Worm (Caenorhabditis elegans) whole organism, L2 larva: Measurements from ENCODE around the gene R02F11.12.

Experiments
- C34F6.9 ChIP-seq: fragments of 150-350 bp; optimal IDR thresholded peaks from 2 replicates; lab custom pipeline; 2014; ENCODE audit warnings: missing biosample characterization, missing genetic modification characterization
- F13H6.1 ChIP-seq: sonication (generic microtip); optimal IDR thresholded peaks from 2 replicates; lab custom pipeline; 2016; ENCODE audit warnings: missing genetic modification characterization, missing compliant biosample characterization
- R02D3.7 ChIP-seq: fragments of 150-350 bp; optimal IDR thresholded peaks from 2 replicates; lab custom pipeline; 2014; ENCODE audit warnings: missing biosample characterization, missing genetic modification characterization
- Y55F3AM.14 ChIP-seq: fragments of 200-800 bp; sonication (Bioruptor generic); optimal IDR thresholded peaks from 2 replicates; lab custom pipeline; 2018; ENCODE audit warnings: mild to moderate bottlenecking, missing genetic modification characterization, missing compliant biosample characterization
- ZK546.5 ChIP-seq: sonication (generic microtip); optimal IDR thresholded peaks from 2 replicates; lab custom pipeline; 2017; ENCODE audit warnings: missing biosample characterization, missing genetic modification characterization
- alr-1 ChIP-seq: fragments of 150-350 bp; optimal IDR thresholded peaks from 2 replicates; lab custom pipeline; 2014; ENCODE audit warnings: missing biosample characterization, missing genetic modification characterization
- aly-2 ChIP-seq: fragments of 150-350 bp; optimal IDR thresholded peaks from 2 replicates; lab custom pipeline; 2014; ENCODE audit warnings: missing biosample characterization, missing genetic modification characterization
- ama-1 ChIP-seq: fragments of 150-350 bp; optimal IDR thresholded peaks from 2 replicates; lab custom pipeline; 2018; ENCODE audit warnings: inconsistent platforms
- crh-2 ChIP-seq: sonication (generic microtip); optimal IDR thresholded peaks from 2 replicates; lab custom pipeline; 2017; ENCODE audit warnings: missing biosample characterization, missing genetic modification characterization
- dmd-4 ChIP-seq: sonication (generic microtip); optimal IDR thresholded peaks from 2 replicates; lab custom pipeline; 2017; ENCODE audit warnings: missing biosample characterization, missing genetic modification characterization
- egl-27 ChIP-seq: sonication (generic microtip); optimal IDR thresholded peaks from 3 replicates; lab custom pipeline; 2017; ENCODE audit warnings: missing biosample characterization, missing genetic modification reagents, missing genetic modification characterization
- elt-3 ChIP-seq: sonication (generic microtip); optimal IDR thresholded peaks from 2 replicates; lab custom pipeline; 2017; ENCODE audit warnings: missing biosample characterization, missing genetic modification characterization
- fos-1 ChIP-seq: fragments of 150-350 bp; optimal IDR thresholded peaks from 2 replicates; lab custom pipeline; 2014; ENCODE audit warnings: missing biosample characterization, missing genetic modification characterization
- gmeb-1 ChIP-seq: fragments of 150-350 bp; optimal IDR thresholded peaks from 2 replicates; lab custom pipeline; 2014; ENCODE audit warnings: missing biosample characterization, missing genetic modification characterization
- lin-11 ChIP-seq: fragments of 150-350 bp; sonication (generic microtip); optimal IDR thresholded peaks from 2 replicates; lab custom pipeline; 2014; ENCODE audit warnings: missing biosample characterization, missing genetic modification characterization, inconsistent platforms, mixed read lengths
- lin-13 ChIP-seq: fragments of 150-350 bp; optimal IDR thresholded peaks from 2 replicates; lab custom pipeline; 2014; ENCODE audit warnings: missing biosample characterization, missing genetic modification reagents, missing genetic modification characterization
- lin-39 ChIP-seq: fragments of 150-350 bp; optimal IDR thresholded peaks from 2 replicates; lab custom pipeline; 2014; ENCODE audit warnings: missing biosample characterization, missing genetic modification reagents, missing genetic modification characterization
- lsy-2 ChIP-seq, 2 experiments: fragments of 150-350 bp in 1 of 2; sonication (generic microtip) in 1 of 2; optimal IDR thresholded peaks; 2 replicates each; lab custom pipeline; 2014 to 2017; ENCODE audit warnings: missing biosample characterization in 2 of 2, missing genetic modification characterization in 2 of 2
- mab-5 ChIP-seq: fragments of 150-350 bp; optimal IDR thresholded peaks from 2 replicates; lab custom pipeline; 2014; ENCODE audit warnings: missing biosample characterization, missing genetic modification characterization
- mbf-1 ChIP-seq: sonication (generic microtip); optimal IDR thresholded peaks from 2 replicates; lab custom pipeline; 2017; ENCODE audit warnings: missing biosample characterization, missing genetic modification characterization
- mdl-1 ChIP-seq, 2 experiments: fragments of 150-350 bp in 1 of 2; sonication (generic microtip) in 1 of 2; optimal IDR thresholded peaks; 2 replicates each; lab custom pipeline; 2017; ENCODE audit warnings: missing biosample characterization in 2 of 2, missing genetic modification characterization in 2 of 2
- nhr-10 ChIP-seq: sonication (generic microtip); optimal IDR thresholded peaks from 2 replicates; lab custom pipeline; 2017; ENCODE audit warnings: missing biosample characterization, missing genetic modification characterization
- nhr-11 ChIP-seq: fragments of 150-350 bp; optimal IDR thresholded peaks from 2 replicates; lab custom pipeline; 2014; ENCODE audit warnings: missing biosample characterization, missing genetic modification characterization
- nhr-129 ChIP-seq: fragments of 150-350 bp; optimal IDR thresholded peaks from 2 replicates; lab custom pipeline; 2014; ENCODE audit warnings: missing biosample characterization, missing genetic modification characterization
- nhr-23 ChIP-seq: fragments of 150-350 bp; optimal IDR thresholded peaks from 2 replicates; lab custom pipeline; 2014; ENCODE audit warnings: missing biosample characterization, missing genetic modification reagents, missing genetic modification characterization
- nhr-237 ChIP-seq: fragments of 150-350 bp; optimal IDR thresholded peaks from 2 replicates; lab custom pipeline; 2014; ENCODE audit warnings: missing biosample characterization, missing genetic modification characterization
- nhr-25 ChIP-seq: fragments of 150-350 bp; sonication (generic microtip); optimal IDR thresholded peaks from 3 replicates; lab custom pipeline; 2014; ENCODE audit warnings: missing biosample characterization, missing genetic modification characterization
- nhr-6 ChIP-seq: fragments of 150-350 bp; optimal IDR thresholded peaks from 2 replicates; lab custom pipeline; 2014; ENCODE audit warnings: missing biosample characterization, missing genetic modification characterization
- nhr-77 ChIP-seq: fragments of 150-350 bp; optimal IDR thresholded peaks from 2 replicates; lab custom pipeline; 2014; ENCODE audit warnings: missing biosample characterization, missing genetic modification characterization
- peb-1 ChIP-seq: fragments of 150-350 bp; optimal IDR thresholded peaks from 2 replicates; lab custom pipeline; 2014; ENCODE audit warnings: missing biosample characterization, missing genetic modification characterization
- sem-4 ChIP-seq: fragments of 150-350 bp; optimal IDR thresholded peaks from 2 replicates; lab custom pipeline; 2014; ENCODE audit warnings: missing biosample characterization, missing genetic modification reagents, missing genetic modification characterization
- sma-3 ChIP-seq: sonication (generic microtip); optimal IDR thresholded peaks from 2 replicates; lab custom pipeline; 2016; ENCODE audit warnings: missing genetic modification reagents, missing genetic modification characterization, missing compliant biosample characterization
- sma-9 ChIP-seq, 2 experiments: fragments of 150-350 bp in 1 of 2; sonication (generic microtip) in 1 of 2; optimal IDR thresholded peaks; 2 replicates each; lab custom pipeline; 2014 to 2016; ENCODE audit warnings: missing genetic modification characterization in 2 of 2, mild to moderate bottlenecking in 1 of 2, missing biosample characterization in 1 of 2, missing compliant biosample characterization in 1 of 2, missing genetic modification reagents in 1 of 2, moderate library complexity in 1 of 2
- snpc-4 ChIP-seq: fragments of 150-350 bp; optimal IDR thresholded peaks from 2 replicates; lab custom pipeline; 2014; ENCODE audit warnings: missing biosample characterization, missing genetic modification characterization
- unc-39 ChIP-seq: fragments of 150-350 bp; optimal IDR thresholded peaks from 2 replicates; lab custom pipeline; 2014; ENCODE audit warnings: missing biosample characterization, missing genetic modification characterization
- unc-55 ChIP-seq: fragments of 150-350 bp; sonication (generic microtip); optimal IDR thresholded peaks from 3 replicates; lab custom pipeline; 2014; ENCODE audit warnings: missing biosample characterization, missing genetic modification reagents, missing genetic modification characterization
- unc-62 ChIP-seq: fragments of 150-350 bp; optimal IDR thresholded peaks from 2 replicates; lab custom pipeline; 2014; ENCODE audit warnings: missing biosample characterization, missing genetic modification reagents, missing genetic modification characterization
- zag-1 ChIP-seq: fragments of 150-350 bp; optimal IDR thresholded peaks from 2 replicates; lab custom pipeline; 2014; ENCODE audit warnings: missing biosample characterization, missing genetic modification characterization
- ztf-11 ChIP-seq: sonication (generic microtip); optimal IDR thresholded peaks from 2 replicates; lab custom pipeline; 2017; ENCODE audit warnings: missing biosample characterization, missing genetic modification characterization
- ztf-4 ChIP-seq: fragments of 150-350 bp; optimal IDR thresholded peaks from 2 replicates; lab custom pipeline; 2014; ENCODE audit warnings: missing biosample characterization, missing genetic modification characterization

The R02F11.12 gene

ce11 chrV:4813825-4814224 is 23.4 kb downstream of the R02F11.12 start:
- TF ChIP-seq gmeb-1 (tag; lab: Kevin White, UChicago) (no peak), nhr-23 (tag; lab: Kevin White, UChicago) (no peak), sma-3 (GFP tag; lab: Kevin White, UChicago) (no peak), nhr-11 (tag; lab: Kevin White, UChicago) (no peak), peb-1 (tag; lab: Kevin White, UChicago) (no peak), ZK546.5 (no peak), F13H6.1 (tag; lab: Kevin White, UChicago) (no peak), snpc-4 (tag; lab: Kevin White, UChicago) (no peak), lin-13 (GFP tag; lab: Kevin White, UChicago) (no peak), nhr-237 (tag; lab: Kevin White, UChicago) (no peak), crh-2 (tag; lab: Kevin White, UChicago) (no peak), elt-3 (tag; lab: Kevin White, UChicago) (no peak), zag-1 (no peak), dmd-4 (tag; lab: Kevin White, UChicago) (no peak), mbf-1 (no peak), fos-1 (no peak), mab-5 (tag; lab: Kevin White, UChicago) (no peak), nhr-77 (tag; lab: Kevin White, UChicago) (no peak), ama-1 (lab: Kevin White, UChicago) (no peak), nhr-6 (tag; lab: Kevin White, UChicago) (no peak)

- no peak for TF ChIP-seq crh-2 (tag; lab: Kevin White, UChicago)
- TF ChIP-seq zag-1, result no peak
- TF ChIP-seq nhr-237 (tag; lab: Kevin White, UChicago), result no peak
- TF ChIP-seq sma-9 (GFP tag; optimal IDR thresholded peaks at IDR 0.05; lab: Kevin White, UChicago), result no peak
- no peak for TF ChIP-seq sma-9 (tag; optimal IDR thresholded peaks at IDR 0.05; lab: Kevin White, UChicago)
- no peak for TF ChIP-seq nhr-129 (tag; lab: Kevin White, UChicago)
- TF ChIP-seq ztf-11 (tag; lab: Kevin White, UChicago), result no peak
- no peak for TF ChIP-seq nhr-10 (tag; lab: Kevin White, UChicago)
- TF ChIP-seq sem-4 (tag; lab: Kevin White, UChicago), result no peak
- no peak for TF ChIP-seq F13H6.1 (tag; lab: Kevin White, UChicago)
- TF ChIP-seq unc-39 (tag; lab: Kevin White, UChicago), result no peak
- TF ChIP-seq lin-11 (tag; lab: Kevin White, UChicago), result no peak
- no peak for TF ChIP-seq C34F6.9
- no peak for TF ChIP-seq Y55F3AM.14 (GFP tag; lab: Kevin White, UChicago)
- TF ChIP-seq sma-3 (GFP tag; lab: Kevin White, UChicago), result no peak
- no peak for TF ChIP-seq mab-5 (tag; lab: Kevin White, UChicago)
Measured at ce11 chrV:4818563-4818962, 28.1 kb downstream of the R02F11.12 start, which contains the start of gene ccep-97. ccep-97 (minus strand) TSS chrV:4818663.

- no peak for TF ChIP-seq unc-62 (GFP tag; lab: Kevin White, UChicago)
- peak in 1 of 2 experiments; percentile 22 for TF ChIP-seq mdl-1 (tag; optimal IDR thresholded peaks at IDR 0.05; lab: Kevin White, UChicago)
- peak; percentile 32 for TF ChIP-seq nhr-25 (tag; lab: Kevin White, UChicago)
- TF ChIP-seq lsy-2 (tag; optimal IDR thresholded peaks at IDR 0.05; lab: Kevin White, UChicago), result peak in 1 of 2 experiments; percentile 12
- TF ChIP-seq peb-1 (tag; lab: Kevin White, UChicago), result no peak
- TF ChIP-seq nhr-129 (tag; lab: Kevin White, UChicago), result peak; percentile 38
- TF ChIP-seq egl-27, result no peak
- peak; percentile 50 for TF ChIP-seq ztf-4 (tag; lab: Kevin White, UChicago)
- TF ChIP-seq unc-55 (GFP tag; lab: Kevin White, UChicago), result no peak
- peak; percentile 28 for TF ChIP-seq crh-2 (tag; lab: Kevin White, UChicago)
- peak; percentile 15 for TF ChIP-seq fos-1
- no peak for TF ChIP-seq sem-4 (tag; lab: Kevin White, UChicago)
- TF ChIP-seq C34F6.9, result peak; percentile 10
- TF ChIP-seq, all 48 proteins: peak for 8
Measured at ce11 chrV:4820601-4821000, 30.1 kb downstream of the R02F11.12 start.

ce11 chrV:4823323-4823682 is 32.8 kb downstream of the R02F11.12 start, which contains the start of gene adss-1:
adss-1 (minus strand) TSS chrV:4823423.
- TF ChIP-seq nhr-10 (tag; lab: Kevin White, UChicago) (no peak), elt-3 (tag; lab: Kevin White, UChicago) (no peak), lin-39 (no peak), R02D3.7 (no peak), Y55F3AM.14 (GFP tag; lab: Kevin White, UChicago) (no peak), crh-2 (tag; lab: Kevin White, UChicago) (no peak), nhr-23 (tag; lab: Kevin White, UChicago) (no peak), nhr-25 (tag; lab: Kevin White, UChicago) (no peak), nhr-11 (tag; lab: Kevin White, UChicago) (no peak), nhr-6 (tag; lab: Kevin White, UChicago) (no peak), alr-1 (tag; lab: Kevin White, UChicago) (no peak), lin-13 (GFP tag; lab: Kevin White, UChicago) (no peak), ama-1 (lab: Kevin White, UChicago) (no peak), snpc-4 (tag; lab: Kevin White, UChicago) (no peak), ztf-11 (tag; lab: Kevin White, UChicago) (no peak), fos-1 (no peak), aly-2 (no peak)
